Fruit fly (Drosophila melanogaster) Kc167 (cell line): ENCODE measurements around the gene Cdc23.

Experiments
- psq ChIP-seq: fragments of >200 bp; optimal IDR thresholded peaks from 2 replicates; lab custom pipeline; 2017; ENCODE audit warnings: missing external identifiers
- ttk ChIP-seq: sonication (Bioruptor generic); optimal IDR thresholded peaks from 2 replicates; lab custom pipeline; 2017; ENCODE audit warnings: missing external identifiers

DNA sequence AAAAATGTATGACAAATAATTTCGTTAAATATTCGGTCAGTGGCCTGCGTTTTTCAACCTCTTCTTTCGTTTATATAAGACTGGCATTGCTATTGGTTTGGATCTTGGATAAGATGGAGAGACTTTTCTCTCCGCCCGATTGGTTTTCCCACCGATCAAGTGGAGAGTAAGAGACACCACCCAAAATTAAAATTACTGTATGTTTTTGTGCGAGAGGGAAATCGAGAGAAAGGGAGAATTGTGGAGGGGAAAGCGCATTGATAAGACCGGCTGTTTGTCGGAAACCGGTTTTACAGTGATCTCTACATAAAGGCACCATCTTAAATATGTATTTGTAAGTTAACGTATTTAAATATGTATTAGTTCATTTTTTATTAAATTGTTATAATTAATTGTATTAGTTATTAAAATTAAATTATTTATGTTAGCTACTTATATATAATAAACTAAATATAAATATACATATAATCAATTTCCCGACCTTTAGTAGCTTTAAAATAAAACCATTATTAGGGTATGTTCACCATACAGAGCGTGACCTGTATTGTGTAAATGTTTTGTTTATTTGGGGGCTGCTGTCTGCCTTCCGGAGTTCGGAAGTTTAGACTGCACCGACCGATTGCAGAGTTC, 35.4 kb downstream of the Cdc23 start, which contains the start of gene CG34007:
- TF ChIP-seq psq (lab: Kevin White, UChicago) (no peak), ttk (lab: Kevin White, UChicago) (no peak)
